Worm (Caenorhabditis elegans) whole organism, L2 larva: ENCODE results near the gene K10H10.9.

Experiments
- F13H6.1 ChIP-seq: sonication (generic microtip); optimal IDR thresholded peaks from 2 replicates; lab custom pipeline; 2016; ENCODE audit warnings: missing genetic modification characterization, missing compliant biosample characterization
- R02D3.7 ChIP-seq: fragments of 150-350 bp; optimal IDR thresholded peaks from 2 replicates; lab custom pipeline; 2014; ENCODE audit warnings: missing biosample characterization, missing genetic modification characterization
- alr-1 ChIP-seq: fragments of 150-350 bp; optimal IDR thresholded peaks from 2 replicates; lab custom pipeline; 2014; ENCODE audit warnings: missing biosample characterization, missing genetic modification characterization
- aly-2 ChIP-seq: fragments of 150-350 bp; optimal IDR thresholded peaks from 2 replicates; lab custom pipeline; 2014; ENCODE audit warnings: missing biosample characterization, missing genetic modification characterization
- ceh-82 ChIP-seq: fragments of 150-350 bp; optimal IDR thresholded peaks from 2 replicates; lab custom pipeline; 2014; ENCODE audit warnings: missing biosample characterization, missing genetic modification characterization
- crh-2 ChIP-seq: sonication (generic microtip); optimal IDR thresholded peaks from 2 replicates; lab custom pipeline; 2017; ENCODE audit warnings: missing biosample characterization, missing genetic modification characterization
- dmd-4 ChIP-seq: sonication (generic microtip); optimal IDR thresholded peaks from 2 replicates; lab custom pipeline; 2017; ENCODE audit warnings: missing biosample characterization, missing genetic modification characterization
- elt-1 ChIP-seq: fragments of 150-350 bp; optimal IDR thresholded peaks from 2 replicates; lab custom pipeline; 2014; ENCODE audit warnings: missing biosample characterization, missing genetic modification characterization
- elt-3 ChIP-seq: sonication (generic microtip); optimal IDR thresholded peaks from 2 replicates; lab custom pipeline; 2017; ENCODE audit warnings: missing biosample characterization, missing genetic modification characterization
- fos-1 ChIP-seq: fragments of 150-350 bp; optimal IDR thresholded peaks from 2 replicates; lab custom pipeline; 2014; ENCODE audit warnings: missing biosample characterization, missing genetic modification characterization
- lin-11 ChIP-seq: fragments of 150-350 bp; sonication (generic microtip); optimal IDR thresholded peaks from 2 replicates; lab custom pipeline; 2014; ENCODE audit warnings: missing biosample characterization, missing genetic modification characterization, inconsistent platforms, mixed read lengths
- lin-13 ChIP-seq: fragments of 150-350 bp; optimal IDR thresholded peaks from 2 replicates; lab custom pipeline; 2014; ENCODE audit warnings: missing biosample characterization, missing genetic modification reagents, missing genetic modification characterization
- lin-39 ChIP-seq: fragments of 150-350 bp; optimal IDR thresholded peaks from 2 replicates; lab custom pipeline; 2014; ENCODE audit warnings: missing biosample characterization, missing genetic modification reagents, missing genetic modification characterization
- lsy-2 ChIP-seq, 2 experiments: fragments of 150-350 bp in 1 of 2; sonication (generic microtip) in 1 of 2; optimal IDR thresholded peaks; 2 replicates each; lab custom pipeline; 2014 to 2017; ENCODE audit warnings: missing biosample characterization in 2 of 2, missing genetic modification characterization in 2 of 2
- mab-5 ChIP-seq: fragments of 150-350 bp; optimal IDR thresholded peaks from 2 replicates; lab custom pipeline; 2014; ENCODE audit warnings: missing biosample characterization, missing genetic modification characterization
- mbf-1 ChIP-seq: sonication (generic microtip); optimal IDR thresholded peaks from 2 replicates; lab custom pipeline; 2017; ENCODE audit warnings: missing biosample characterization, missing genetic modification characterization
- nhr-10 ChIP-seq: sonication (generic microtip); optimal IDR thresholded peaks from 2 replicates; lab custom pipeline; 2017; ENCODE audit warnings: missing biosample characterization, missing genetic modification characterization
- nhr-11 ChIP-seq: fragments of 150-350 bp; optimal IDR thresholded peaks from 2 replicates; lab custom pipeline; 2014; ENCODE audit warnings: missing biosample characterization, missing genetic modification characterization
- nhr-12 ChIP-seq: fragments of 150-350 bp; optimal IDR thresholded peaks from 2 replicates; lab custom pipeline; 2014; ENCODE audit warnings: missing biosample characterization, missing genetic modification characterization
- nhr-21 ChIP-seq: fragments of 150-350 bp; optimal IDR thresholded peaks from 2 replicates; lab custom pipeline; 2014; ENCODE audit warnings: missing biosample characterization, missing genetic modification characterization
- nhr-23 ChIP-seq: fragments of 150-350 bp; optimal IDR thresholded peaks from 2 replicates; lab custom pipeline; 2014; ENCODE audit warnings: missing biosample characterization, missing genetic modification reagents, missing genetic modification characterization
- nhr-237 ChIP-seq: fragments of 150-350 bp; optimal IDR thresholded peaks from 2 replicates; lab custom pipeline; 2014; ENCODE audit warnings: missing biosample characterization, missing genetic modification characterization
- nhr-25 ChIP-seq: fragments of 150-350 bp; sonication (generic microtip); optimal IDR thresholded peaks from 3 replicates; lab custom pipeline; 2014; ENCODE audit warnings: missing biosample characterization, missing genetic modification characterization
- nhr-6 ChIP-seq: fragments of 150-350 bp; optimal IDR thresholded peaks from 2 replicates; lab custom pipeline; 2014; ENCODE audit warnings: missing biosample characterization, missing genetic modification characterization
- nhr-77 ChIP-seq: fragments of 150-350 bp; optimal IDR thresholded peaks from 2 replicates; lab custom pipeline; 2014; ENCODE audit warnings: missing biosample characterization, missing genetic modification characterization
- sem-4 ChIP-seq: fragments of 150-350 bp; optimal IDR thresholded peaks from 2 replicates; lab custom pipeline; 2014; ENCODE audit warnings: missing biosample characterization, missing genetic modification reagents, missing genetic modification characterization
- skn-1 ChIP-seq: sonication (generic microtip); optimal IDR thresholded peaks from 2 replicates; lab custom pipeline; 2017; ENCODE audit warnings: missing biosample characterization, missing genetic modification characterization
- sma-3 ChIP-seq: sonication (generic microtip); optimal IDR thresholded peaks from 2 replicates; lab custom pipeline; 2016; ENCODE audit warnings: missing genetic modification reagents, missing genetic modification characterization, missing compliant biosample characterization
- unc-39 ChIP-seq: fragments of 150-350 bp; optimal IDR thresholded peaks from 2 replicates; lab custom pipeline; 2014; ENCODE audit warnings: missing biosample characterization, missing genetic modification characterization
- unc-55 ChIP-seq: fragments of 150-350 bp; sonication (generic microtip); optimal IDR thresholded peaks from 3 replicates; lab custom pipeline; 2014; ENCODE audit warnings: missing biosample characterization, missing genetic modification reagents, missing genetic modification characterization
- unc-62 ChIP-seq: fragments of 150-350 bp; optimal IDR thresholded peaks from 2 replicates; lab custom pipeline; 2014; ENCODE audit warnings: missing biosample characterization, missing genetic modification reagents, missing genetic modification characterization
- ztf-11 ChIP-seq: sonication (generic microtip); optimal IDR thresholded peaks from 2 replicates; lab custom pipeline; 2017; ENCODE audit warnings: missing biosample characterization, missing genetic modification characterization

K10H10.9 gene

ce11 chrII:14527104-14527503 is 12.2 kb upstream of the K10H10.9 start:
- no peak for TF ChIP-seq ceh-82

ce11 chrII:14525013-14525412 is 10.1 kb upstream of the K10H10.9 start, which contains the start of gene F57C2.4:
F57C2.4 (plus strand) TSS chrII:14525313.
- no peak for TF ChIP-seq ztf-11 (tag; lab: Kevin White, UChicago)
- no peak for TF ChIP-seq dmd-4 (tag; lab: Kevin White, UChicago)
- TF ChIP-seq nhr-10 (tag; lab: Kevin White, UChicago) = no peak
- TF ChIP-seq nhr-21 (tag; lab: Kevin White, UChicago) = no peak
- TF ChIP-seq unc-39 (tag; lab: Kevin White, UChicago) = no peak
- no peak for TF ChIP-seq crh-2 (tag; lab: Kevin White, UChicago)
- TF ChIP-seq nhr-25 (tag; lab: Kevin White, UChicago) = no peak
- TF ChIP-seq F13H6.1 (tag; lab: Kevin White, UChicago) = no peak
- TF ChIP-seq aly-2 (tag; lab: Kevin White, UChicago) = no peak
- TF ChIP-seq lin-11 (tag; lab: Kevin White, UChicago) = no peak

- TF ChIP-seq lsy-2 (tag; optimal IDR thresholded peaks at IDR 0.05; lab: Kevin White, UChicago) = no peak
Observed at ce11 chrII:14523645-14524223, 8.8 kb upstream of the K10H10.9 start, which contains the start of gene pot-2. pot-2 (plus strand) TSS chrII:14524173.

DNA sequence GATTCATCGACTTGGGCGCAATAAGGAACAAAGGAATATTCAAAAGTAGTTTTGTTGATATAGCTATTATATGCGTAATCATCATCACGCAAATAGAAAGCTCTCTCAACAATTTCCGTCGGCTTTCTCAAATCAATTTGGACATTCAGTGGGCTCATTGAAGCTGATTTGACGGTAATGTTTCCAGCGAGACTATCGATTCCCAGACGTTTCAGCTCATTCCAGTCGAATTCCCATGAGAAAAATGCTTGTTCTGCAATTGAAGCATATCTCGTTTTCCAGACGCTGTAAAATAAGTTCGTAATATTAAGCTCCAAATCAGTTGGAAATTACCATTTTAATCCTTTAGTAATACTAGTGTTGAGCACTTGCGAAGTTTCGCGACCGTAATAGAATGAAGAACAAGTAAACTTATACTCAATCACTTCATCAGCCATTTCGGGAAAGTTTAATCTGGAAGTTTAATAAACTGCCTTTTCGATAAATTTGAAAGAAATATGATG is 8.2 kb upstream of the K10H10.9 start, which contains the start of gene btb-20:
Gene btb-20, minus strand, starts transcription at position 453 of the 503 bp plus-strand sequence.
- TF ChIP-seq nhr-237 (no peak), unc-62 (GFP tag; lab: Kevin White, UChicago) (no peak), nhr-23 (tag; lab: Kevin White, UChicago) (no peak), elt-3 (tag; lab: Kevin White, UChicago) (no peak), nhr-12 (tag; lab: Kevin White, UChicago) (no peak), unc-55 (GFP tag; lab: Kevin White, UChicago) (no peak), nhr-6 (tag; lab: Kevin White, UChicago) (no peak)

ce11 chrII:14522037-14522436 is 7.1 kb upstream of the K10H10.9 start, which contains the start of gene btb-19:
btb-19 (minus strand) TSS chrII:14522137.
- TF ChIP-seq nhr-77 (tag; lab: Kevin White, UChicago) (no peak), elt-3 (tag; lab: Kevin White, UChicago) (no peak), sem-4 (tag; lab: Kevin White, UChicago) (no peak), skn-1 (tag; lab: Kevin White, UChicago) (no peak), nhr-10 (tag; lab: Kevin White, UChicago) (no peak), nhr-21 (tag; lab: Kevin White, UChicago) (no peak), mab-5 (tag; lab: Kevin White, UChicago) (no peak), alr-1 (tag; lab: Kevin White, UChicago) (no peak), nhr-25 (tag; lab: Kevin White, UChicago) (no peak), crh-2 (tag; lab: Kevin White, UChicago) (no peak), fos-1 (tag; lab: Kevin White, UChicago) (no peak), mbf-1 (tag; lab: Kevin White, UChicago) (no peak), unc-62 (GFP tag; lab: Kevin White, UChicago) (no peak), nhr-23 (tag; lab: Kevin White, UChicago) (no peak)

DNA sequence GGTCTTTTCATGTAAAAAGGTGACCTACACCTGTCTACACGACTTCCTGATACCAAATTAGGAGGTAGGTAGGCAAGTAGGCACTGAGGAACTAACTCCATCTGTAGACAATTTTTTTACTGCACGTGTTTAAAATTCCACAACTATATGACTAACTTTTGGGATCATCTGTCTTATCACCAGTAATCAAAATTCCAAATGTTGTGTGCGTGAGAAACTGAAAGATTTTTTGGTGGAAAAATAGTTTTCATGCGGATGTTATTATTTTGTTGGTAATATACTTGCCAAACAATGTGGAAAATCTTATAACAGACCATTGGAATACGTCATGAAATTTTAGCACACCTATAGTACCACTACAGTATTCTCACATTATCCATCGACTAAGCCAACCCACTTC is 3.7 kb downstream of the K10H10.9 start, which contains the start of gene K10H10.13:
Gene K10H10.13, minus strand, starts transcription at position 101 of the 400 bp plus-strand sequence.
- TF ChIP-seq dmd-4 (tag; lab: Kevin White, UChicago) = no peak
- TF ChIP-seq lin-39 (tag; lab: Kevin White, UChicago) = no peak
- no peak for TF ChIP-seq R02D3.7 (tag; lab: Kevin White, UChicago)
- no peak for TF ChIP-seq lin-13 (GFP tag; lab: Kevin White, UChicago)
- TF ChIP-seq ztf-11 (tag; lab: Kevin White, UChicago) = no peak
- TF ChIP-seq lin-11 (tag; lab: Kevin White, UChicago) = no peak
- no peak for TF ChIP-seq nhr-6 (tag; lab: Kevin White, UChicago)
- TF ChIP-seq nhr-12 (tag; lab: Kevin White, UChicago) = no peak
- no peak for TF ChIP-seq sma-3 (GFP tag; lab: Kevin White, UChicago)
- no peak for TF ChIP-seq nhr-77 (tag; lab: Kevin White, UChicago)
- TF ChIP-seq crh-2 (tag; lab: Kevin White, UChicago) = no peak
- TF ChIP-seq nhr-25 (tag; lab: Kevin White, UChicago) = no peak
- TF ChIP-seq elt-1 (tag; lab: Kevin White, UChicago) = no peak
- TF ChIP-seq elt-3 (tag; lab: Kevin White, UChicago) = no peak
- TF ChIP-seq sem-4 (tag; lab: Kevin White, UChicago) = no peak
- no peak for TF ChIP-seq nhr-11
